Worm (Caenorhabditis elegans) whole organism, L4 larva: Measurements from ENCODE around the gene cyp-32B1.

Source experiments
- F10B5.3 ChIP-seq: sonication (generic microtip); optimal IDR thresholded peaks from 2 replicates; lab custom pipeline; 2016; ENCODE audit warnings: mild to moderate bottlenecking, missing genetic modification characterization, missing compliant biosample characterization
- F26F4.8 ChIP-seq: fragments of 200-800 bp; sonication (Bioruptor generic); conservative IDR thresholded peaks from 2 replicates; pipeline ENCODE4 v1.3.6; 2022; ENCODE audit warnings: missing genetic modification characterization, missing compliant biosample characterization
- F37D6.2 ChIP-seq: sonication (generic microtip); optimal IDR thresholded peaks from 2 replicates; lab custom pipeline; 2016; ENCODE audit warnings: mild to moderate bottlenecking, missing genetic modification characterization, missing compliant biosample characterization
- Y105C5A.15 ChIP-seq: fragments of 200-800 bp; sonication (Bioruptor generic); IDR thresholded peaks from 2 replicates; pipeline ENCODE4 v1.3.6; 2022; ENCODE audit warnings: missing genetic modification characterization, missing compliant biosample characterization
- Y75B8A.6 ChIP-seq: fragments of 200-800 bp; sonication (Bioruptor generic); IDR thresholded peaks from 2 replicates; pipeline ENCODE4 v1.3.6; 2022; ENCODE audit warnings: missing genetic modification reagents, missing genetic modification characterization, missing compliant biosample characterization
- ZK546.5 ChIP-seq, 2 experiments: sonication (generic microtip); optimal IDR thresholded peaks; 2 replicates each; lab custom pipeline; 2017; ENCODE audit warnings: missing biosample characterization in 2 of 2, missing genetic modification characterization in 2 of 2
- aha-1 ChIP-seq: fragments of 150-350 bp; peaks from one replicate; lab custom pipeline; 2014; ENCODE audit warnings: missing biosample characterization, missing genetic modification characterization
- attf-4 ChIP-seq: sonication (generic microtip); optimal IDR thresholded peaks from 3 replicates; lab custom pipeline; 2017; ENCODE audit warnings: missing biosample characterization, missing genetic modification characterization
- ceh-20 ChIP-seq: fragments of 200-800 bp; sonication (Bioruptor generic); IDR thresholded peaks from 2 replicates; pipeline ENCODE4 v1.3.6; 2022; ENCODE audit warnings: missing genetic modification reagents, missing genetic modification characterization, missing compliant biosample characterization
- ceh-62 ChIP-seq: sonication (generic microtip); optimal IDR thresholded peaks from 2 replicates; lab custom pipeline; 2017; ENCODE audit warnings: missing biosample characterization, missing genetic modification characterization
- ceh-82 ChIP-seq: sonication (generic microtip); optimal IDR thresholded peaks from 2 replicates; lab custom pipeline; 2017; ENCODE audit warnings: missing biosample characterization, missing genetic modification characterization
- cey-2 ChIP-seq: sonication (generic microtip); optimal IDR thresholded peaks from 3 replicates; lab custom pipeline; 2017; ENCODE audit warnings: missing genetic modification characterization, mild to moderate bottlenecking, missing compliant biosample characterization, antibody characterized with exemption, borderline replicate concordance; ENCODE audit not compliant: insufficient read depth
- daf-16 ChIP-seq, 3 experiments: sonication (generic microtip); optimal IDR thresholded peaks; 2 replicates each; lab custom pipeline; 2016 to 2017; ENCODE audit warnings: missing genetic modification characterization in 3 of 3, missing genetic modification reagents in 3 of 3, mild to moderate bottlenecking in 2 of 3, missing compliant biosample characterization in 2 of 3, missing biosample characterization in 1 of 3, moderate library complexity in 1 of 3
- daf-19 ChIP-seq: fragments of 200-800 bp; sonication (Bioruptor generic); conservative IDR thresholded peaks from 2 replicates; pipeline ENCODE4 v1.3.6; 2022; ENCODE audit warnings: missing genetic modification characterization, missing compliant biosample characterization
- daf-8 ChIP-seq: fragments of 200-800 bp; sonication (Bioruptor generic); IDR thresholded peaks from 2 replicates; pipeline ENCODE4 v1.3.6; 2022; ENCODE audit warnings: missing genetic modification characterization, missing compliant biosample characterization
- fos-1 ChIP-seq: fragments of 150-350 bp; optimal IDR thresholded peaks from 2 replicates; lab custom pipeline; 2014; ENCODE audit warnings: missing biosample characterization, missing genetic modification characterization
- hmg-1.1 ChIP-seq: fragments of 200-800 bp; sonication (Bioruptor generic); IDR thresholded peaks from 2 replicates; pipeline ENCODE4 v1.3.6; 2022; ENCODE audit warnings: missing genetic modification reagents, missing genetic modification characterization, missing compliant biosample characterization
- jun-1 ChIP-seq: fragments of 150-350 bp; optimal IDR thresholded peaks from 2 replicates; lab custom pipeline; 2014; ENCODE audit warnings: missing biosample characterization, missing genetic modification reagents, missing genetic modification characterization
- lim-7 ChIP-seq: fragments of 200-800 bp; sonication (Bioruptor generic); IDR thresholded peaks from 2 replicates; pipeline ENCODE4 v1.3.6; 2022; ENCODE audit warnings: missing genetic modification characterization, missing compliant biosample characterization
- lin-1 ChIP-seq: fragments of 200-800 bp; sonication (Bioruptor generic); IDR thresholded peaks from 2 replicates; pipeline ENCODE4 v1.3.6; 2022; ENCODE audit warnings: missing genetic modification reagents, missing genetic modification characterization, missing compliant biosample characterization
- lin-13 ChIP-seq: fragments of 150-350 bp; optimal IDR thresholded peaks from 2 replicates; lab custom pipeline; 2014; ENCODE audit warnings: missing biosample characterization, missing genetic modification reagents, missing genetic modification characterization
- lin-29 ChIP-seq: fragments of 200-800 bp; sonication (Bioruptor generic); IDR thresholded peaks from 2 replicates; pipeline ENCODE4 v1.3.6; 2022; ENCODE audit warnings: missing genetic modification reagents, missing genetic modification characterization, missing compliant biosample characterization
- lir-3 ChIP-seq: sonication (generic microtip); optimal IDR thresholded peaks from 2 replicates; lab custom pipeline; 2016; ENCODE audit warnings: mild to moderate bottlenecking, missing genetic modification characterization, missing compliant biosample characterization
- lsy-2 ChIP-seq, 2 experiments: fragments of 150-350 bp in 1 of 2; sonication (generic microtip) in 1 of 2; optimal IDR thresholded peaks; 2 replicates each; lab custom pipeline; 2014 to 2017; ENCODE audit warnings: missing biosample characterization in 2 of 2, missing genetic modification characterization in 2 of 2
- mxl-2 ChIP-seq: fragments of 200-800 bp; sonication (Bioruptor generic); conservative IDR thresholded peaks from 2 replicates; pipeline ENCODE4 v1.3.6; 2022; ENCODE audit warnings: missing genetic modification reagents, missing genetic modification characterization, missing compliant biosample characterization
- nhr-10 ChIP-seq: fragments of 150-350 bp; optimal IDR thresholded peaks from 2 replicates; lab custom pipeline; 2014; ENCODE audit warnings: missing biosample characterization, missing genetic modification characterization
- nhr-25 ChIP-seq: sonication (generic microtip); optimal IDR thresholded peaks from 2 replicates; lab custom pipeline; 2017; ENCODE audit warnings: missing genetic modification characterization, mild to moderate bottlenecking, missing compliant biosample characterization, antibody characterized with exemption, moderate library complexity, borderline replicate concordance; ENCODE audit not compliant: insufficient read depth
- nhr-6 ChIP-seq: fragments of 150-350 bp; optimal IDR thresholded peaks from 2 replicates; lab custom pipeline; 2014; ENCODE audit warnings: missing biosample characterization, missing genetic modification characterization
- pha-4 ChIP-seq, 2 experiments: fragments of 150-350 bp in 1 of 2; fragments of 200-800 bp in 1 of 2; sonication (Bioruptor generic) in 1 of 2; IDR thresholded peaks in 1 of 2; optimal IDR thresholded peaks in 1 of 2; 2 replicates each; pipeline versions ENCODE4 v1.3.6 to Lab custom; 2014 to 2022; ENCODE audit warnings: missing genetic modification characterization in 2 of 2, missing genetic modification reagents in 2 of 2, missing biosample characterization in 1 of 2, missing compliant biosample characterization in 1 of 2
- pqm-1 ChIP-seq: sonication (generic microtip); optimal IDR thresholded peaks from 2 replicates; lab custom pipeline; 2017; ENCODE audit warnings: missing biosample characterization, missing genetic modification characterization
- saeg-2 ChIP-seq: fragments of 200-800 bp; sonication (Bioruptor generic); IDR thresholded peaks from 2 replicates; pipeline ENCODE4 v1.3.6; 2022; ENCODE audit warnings: missing genetic modification reagents, missing genetic modification characterization, missing compliant biosample characterization
- sdz-12 ChIP-seq: fragments of 200-800 bp; sonication (Bioruptor generic); optimal IDR thresholded peaks from 2 replicates; lab custom pipeline; 2018; ENCODE audit warnings: mild to moderate bottlenecking, missing genetic modification characterization, missing compliant biosample characterization
- snpc-1.2 ChIP-seq: fragments of 200-800 bp; sonication (Bioruptor generic); IDR thresholded peaks from 2 replicates; pipeline ENCODE4 v1.3.6; 2022; ENCODE audit warnings: missing genetic modification reagents, missing genetic modification characterization, missing compliant biosample characterization
- spr-3 ChIP-seq: fragments of 200-800 bp; sonication (Bioruptor generic); optimal IDR thresholded peaks from 2 replicates; lab custom pipeline; 2018; ENCODE audit warnings: mild to moderate bottlenecking, missing genetic modification characterization, missing compliant biosample characterization
- tra-1 ChIP-seq: fragments of 200-800 bp; sonication (Bioruptor generic); IDR thresholded peaks from 2 replicates; pipeline ENCODE4 v1.3.6; 2022; ENCODE audit warnings: missing genetic modification reagents, missing genetic modification characterization, missing compliant biosample characterization
- unc-39 ChIP-seq: sonication (generic microtip); optimal IDR thresholded peaks from 2 replicates; lab custom pipeline; 2017; ENCODE audit warnings: missing biosample characterization, missing genetic modification characterization
- unc-62 ChIP-seq, 3 experiments: fragments of 150-350 bp in 1 of 3; sonication (generic microtip); optimal IDR thresholded peaks in 2 of 3; peaks in 1 of 3; 1 replicate in 1 of 3; 2 replicates in 2 of 3; lab custom pipeline; 2014 to 2017; ENCODE audit warnings: missing biosample characterization in 3 of 3, missing genetic modification characterization in 3 of 3, missing genetic modification reagents in 3 of 3, missing genotype in 1 of 3
- vab-7 ChIP-seq: fragments of 200-800 bp; sonication (Bioruptor generic); IDR thresholded peaks from 2 replicates; pipeline ENCODE4 v1.3.6; 2022; ENCODE audit warnings: missing genetic modification reagents, missing genetic modification characterization, missing compliant biosample characterization
- zag-1 ChIP-seq: fragments of 150-350 bp; optimal IDR thresholded peaks from 2 replicates; lab custom pipeline; 2014; ENCODE audit warnings: missing biosample characterization, missing genetic modification characterization
- zfp-3 ChIP-seq: fragments of 200-800 bp; sonication (Bioruptor generic); conservative IDR thresholded peaks from 2 replicates; pipeline ENCODE4 v1.3.6; 2022; ENCODE audit warnings: missing genetic modification reagents, missing genetic modification characterization, missing compliant biosample characterization
- zip-11 ChIP-seq: fragments of 200-800 bp; sonication (Bioruptor generic); IDR thresholded peaks from 2 replicates; pipeline ENCODE4 v1.3.6; 2022; ENCODE audit warnings: missing genetic modification characterization, missing compliant biosample characterization
- ztf-7 ChIP-seq: fragments of 150-350 bp; optimal IDR thresholded peaks from 2 replicates; lab custom pipeline; 2014; ENCODE audit warnings: missing biosample characterization, missing genetic modification characterization

Gene cyp-32B1

DNA sequence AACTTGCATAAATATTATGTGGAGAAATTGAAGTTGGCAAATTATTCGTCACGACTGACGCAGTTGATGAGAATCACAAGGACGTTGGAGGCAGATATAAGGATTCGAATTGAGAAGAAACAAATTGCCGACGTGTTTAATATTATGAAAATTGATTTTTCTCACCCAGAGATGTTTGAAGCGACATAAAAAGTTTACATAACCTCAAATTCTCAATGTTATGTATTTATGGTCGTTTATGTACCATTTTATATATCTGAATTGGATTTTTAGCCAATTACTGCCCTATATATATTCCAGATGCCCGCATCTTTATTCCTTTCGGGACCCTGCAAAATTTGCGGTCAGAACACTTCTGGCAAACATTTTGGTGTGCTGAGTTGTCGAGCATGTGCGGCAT lies 27.6 kb upstream of the cyp-32B1 start, which contains the start of gene nhr-126:
nhr-126 (plus strand) TSS at position 301 of the 400 bp plus-strand sequence.
- TF ChIP-seq cey-2 (tag; lab: Kevin White, UChicago), result no peak
- no peak for TF ChIP-seq lir-3 (tag; lab: Kevin White, UChicago)
- no peak for TF ChIP-seq daf-19 (GFP tag; lab: Robert Waterston, UW)
- TF ChIP-seq ztf-7 (tag; lab: Kevin White, UChicago), result no peak
- no peak for TF ChIP-seq unc-39
- TF ChIP-seq unc-62 (GFP tag; optimal IDR thresholded peaks at IDR 0.05 in 1 of 2; lab: Kevin White, UChicago), result no peak
- no peak for TF ChIP-seq unc-62 (tag; optimal IDR thresholded peaks at IDR 0.05; lab: Kevin White, UChicago)
- no peak for TF ChIP-seq lim-7 (GFP tag; lab: Robert Waterston, UW)
- TF ChIP-seq zfp-3 (GFP tag; lab: Robert Waterston, UW), result no peak

DNA sequence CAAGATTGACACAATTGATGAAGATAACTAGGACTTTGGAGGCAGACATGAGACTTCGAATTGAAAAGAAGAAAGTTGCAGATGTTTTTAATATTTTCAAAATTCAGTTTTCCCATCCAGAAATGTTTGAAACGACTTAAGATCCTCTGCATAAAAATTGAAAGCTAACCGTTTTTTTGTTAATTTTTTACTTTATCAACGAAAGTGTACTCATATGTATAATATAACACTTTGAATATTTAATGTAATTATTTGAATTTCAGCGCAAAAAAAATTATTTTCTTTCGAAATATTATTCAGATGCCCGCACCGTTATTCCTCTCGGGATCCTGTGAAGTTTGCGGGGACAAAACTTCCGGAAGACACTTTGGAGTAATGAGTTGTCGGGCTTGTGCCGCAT lies 25.7 kb upstream of the cyp-32B1 start, which contains the start of gene nhr-18:
nhr-18 (plus strand) TSS at position 301 of the 400 bp plus-strand sequence.
- TF ChIP-seq F10B5.3 (no peak), lin-13 (GFP tag; lab: Kevin White, UChicago) (no peak), zip-11 (GFP tag; lab: Robert Waterston, UW) (no peak), F26F4.8 (GFP tag; lab: Robert Waterston, UW) (no peak)
- TF ChIP-seq, all 104 proteins: peak for 0

DNA sequence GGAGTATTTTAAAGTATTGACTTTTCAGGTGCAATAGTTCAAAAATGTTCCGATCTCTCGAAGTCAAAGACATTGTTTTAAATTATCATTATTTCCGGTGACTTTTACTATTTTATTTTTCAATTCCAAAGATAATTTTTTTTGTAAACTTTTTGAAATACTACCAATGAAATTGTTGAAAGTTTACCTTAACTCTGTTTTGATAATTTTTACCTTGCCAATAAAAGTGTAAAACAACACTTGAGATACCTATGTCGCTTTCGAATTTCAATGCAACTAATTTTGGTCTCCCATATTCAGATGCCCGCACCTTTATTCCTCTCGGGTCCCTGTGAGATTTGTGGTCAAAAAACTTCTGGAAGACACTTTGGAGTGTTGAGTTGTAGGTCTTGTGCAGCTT lies 23.9 kb upstream of the cyp-32B1 start, which contains the start of gene nhr-103:
nhr-103 (plus strand) TSS at position 301 of the 400 bp plus-strand sequence.
- TF ChIP-seq spr-3 (no peak), zfp-3 (GFP tag; lab: Robert Waterston, UW) (no peak), lsy-2 (tag; optimal IDR thresholded peaks at IDR 0.05; lab: Kevin White, UChicago) (no peak), F37D6.2 (tag; lab: Kevin White, UChicago) (no peak), aha-1 (tag; lab: Kevin White, UChicago) (no peak), daf-8 (no peak), lin-1 (GFP tag; lab: Robert Waterston, UW) (no peak), zip-11 (GFP tag; lab: Robert Waterston, UW) (no peak), hmg-1.1 (GFP tag; lab: Robert Waterston, UW) (no peak), lin-29 (GFP tag; lab: Robert Waterston, UW) (no peak), ceh-82 (no peak), vab-7 (GFP tag; lab: Robert Waterston, UW) (no peak), fos-1 (tag; lab: Kevin White, UChicago) (no peak), daf-16 (GFP tag; optimal IDR thresholded peaks at IDR 0.05; lab: Kevin White, UChicago) (no peak), daf-16 (tag; optimal IDR thresholded peaks at IDR 0.05; lab: Kevin White, UChicago) (no peak)
- TF ChIP-seq, all 104 proteins: peak for 0

DNA sequence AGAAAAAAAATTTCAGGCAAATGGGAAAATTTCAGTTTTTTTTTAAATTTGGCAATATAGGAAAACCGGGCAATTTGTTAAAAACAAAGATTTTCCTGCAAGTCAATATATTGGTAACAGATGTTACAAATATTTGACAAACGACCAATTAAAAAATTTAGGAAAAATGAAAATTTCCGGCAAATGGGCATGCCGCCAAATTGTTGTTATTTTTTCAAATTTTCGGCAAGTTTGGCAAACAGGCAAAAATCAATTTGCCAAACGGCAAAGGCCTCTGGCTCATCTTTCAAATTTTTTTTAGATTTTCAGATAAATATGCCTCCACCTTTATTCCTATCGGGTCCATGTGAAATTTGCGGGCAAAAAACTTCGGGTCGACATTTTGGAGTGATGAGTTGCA lies 20.5 kb upstream of the cyp-32B1 start, which contains the start of gene nhr-128:
nhr-128 (plus strand) TSS at position 301 of the 400 bp plus-strand sequence.
- TF ChIP-seq ceh-20 (GFP tag; lab: Robert Waterston, UW) (no peak), sdz-12 (GFP tag; lab: Kevin White, UChicago) (no peak), zag-1 (tag; lab: Kevin White, UChicago) (no peak), nhr-25 (tag; lab: Kevin White, UChicago) (no peak)

DNA sequence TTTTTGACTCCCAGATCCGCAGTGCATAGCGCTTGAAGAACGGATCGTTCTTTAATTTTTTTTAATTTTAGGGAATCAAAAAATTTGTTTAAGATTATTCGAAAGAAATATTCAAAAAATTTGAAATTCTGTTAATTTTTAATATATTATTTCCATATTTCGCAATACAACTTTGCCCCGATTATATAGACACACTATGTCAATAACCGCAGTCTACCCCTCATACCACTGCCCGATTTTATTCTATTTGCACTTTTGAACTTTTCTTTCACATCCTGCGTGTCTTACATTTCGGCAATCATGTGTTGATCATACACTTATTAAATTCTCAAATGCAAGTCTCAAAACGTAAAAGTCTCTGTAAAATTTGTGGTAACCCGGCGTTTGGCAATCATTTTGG lies 17.6 kb upstream of the cyp-32B1 start, which contains the start of gene nhr-56:
nhr-56 (plus strand) TSS at position 202 of the 400 bp plus-strand sequence.
- no peak for TF ChIP-seq Y105C5A.15 (GFP tag; lab: Robert Waterston, UW)
- TF ChIP-seq nhr-6 (tag; lab: Kevin White, UChicago), result peak; percentile 20
- no peak for TF ChIP-seq nhr-10 (tag; lab: Kevin White, UChicago)
- TF ChIP-seq pha-4 (GFP tag; IDR thresholded peaks at IDR 0.05; lab: Robert Waterston, UW), result 0 out of 2 replicates have a peak, but pooled peaks have one; percentile 16
- TF ChIP-seq pha-4 (tag; optimal IDR thresholded peaks at IDR 0.05; lab: Kevin White, UChicago), result peak; percentile 75
- TF ChIP-seq vab-7 (GFP tag; lab: Robert Waterston, UW), result no peak
- TF ChIP-seq jun-1, result no peak
- no peak for TF ChIP-seq saeg-2 (GFP tag; lab: Robert Waterston, UW)
- no peak for TF ChIP-seq unc-39
- TF ChIP-seq pqm-1 (tag; lab: Kevin White, UChicago), result peak; percentile 55
- no peak for TF ChIP-seq ceh-62 (tag; lab: Kevin White, UChicago)
- TF ChIP-seq hmg-1.1 (GFP tag; lab: Robert Waterston, UW), result no peak
- no peak for TF ChIP-seq mxl-2 (GFP tag; lab: Robert Waterston, UW)
- no peak for TF ChIP-seq snpc-1.2 (GFP tag; lab: Robert Waterston, UW)
- no peak for TF ChIP-seq Y75B8A.6 (GFP tag; lab: Robert Waterston, UW)
- no peak for TF ChIP-seq tra-1 (GFP tag; lab: Robert Waterston, UW)
- TF ChIP-seq ZK546.5 (tag; optimal IDR thresholded peaks at IDR 0.05; lab: Kevin White, UChicago), result no peak
- no peak for TF ChIP-seq daf-16 (GFP tag; optimal IDR thresholded peaks at IDR 0.05; lab: Kevin White, UChicago)
- peak; percentile 84 for TF ChIP-seq daf-16 (tag; optimal IDR thresholded peaks at IDR 0.05; lab: Kevin White, UChicago)
- TF ChIP-seq F10B5.3, result no peak
- no peak for TF ChIP-seq attf-4
